Fruit fly (Drosophila melanogaster) whole organism, prepupa: ENCODE data around the gene CG43338.

Experiments
- CG10631 ChIP-seq: fragments of 200-800 bp; sonication (Bioruptor generic); optimal IDR thresholded peaks from 2 replicates; lab custom pipeline; 2016; ENCODE audit warnings: missing biosample characterization, missing genetic modification characterization
- CG11294 ChIP-seq: fragments of 200-800 bp; sonication (Bioruptor generic); IDR thresholded peaks from 2 replicates; pipeline ENCODE4 v1.3.6; 2022; ENCODE audit warnings: missing biosample characterization, missing genetic modification characterization
- CG1621 ChIP-seq: fragments of 200-800 bp; sonication (Bioruptor generic); optimal IDR thresholded peaks from 3 replicates; lab custom pipeline; 2018; ENCODE audit warnings: missing biosample characterization, mild to moderate bottlenecking, missing genetic modification characterization
- CG3032 ChIP-seq: fragments of 200-800 bp; optimal IDR thresholded peaks from 2 replicates; lab custom pipeline; 2019; ENCODE audit warnings: missing biosample characterization, mild to moderate bottlenecking, missing genetic modification characterization, moderate library complexity
- CG31627 ChIP-seq: fragments of 200-800 bp; sonication (Bioruptor generic); optimal IDR thresholded peaks from 3 replicates; lab custom pipeline; 2016; ENCODE audit warnings: missing biosample characterization, missing genetic modification characterization
- CG32006 ChIP-seq: fragments of 200-800 bp; sonication (Bioruptor generic); optimal IDR thresholded peaks from 3 replicates; lab custom pipeline; 2017; ENCODE audit warnings: missing biosample characterization, mild to moderate bottlenecking, missing genetic modification characterization
- CG34406 ChIP-seq: fragments of 200-800 bp; sonication (Bioruptor generic); optimal IDR thresholded peaks from 3 replicates; lab custom pipeline; 2016; ENCODE audit warnings: missing biosample characterization, missing genetic modification characterization
- CG3919 ChIP-seq: fragments of 200-800 bp; sonication (Bioruptor generic); optimal IDR thresholded peaks from 3 replicates; lab custom pipeline; 2016; ENCODE audit warnings: missing biosample characterization, missing genetic modification characterization
- CG6163 ChIP-seq: fragments of 200-800 bp; sonication (Bioruptor generic); IDR thresholded peaks from 3 replicates; pipeline ENCODE4 v1.3.6; 2022; ENCODE audit warnings: missing biosample characterization, missing genetic modification characterization
- CG6276 ChIP-seq: fragments of 200-800 bp; sonication (Bioruptor generic); optimal IDR thresholded peaks from 2 replicates; lab custom pipeline; 2017; ENCODE audit warnings: missing biosample characterization, mild to moderate bottlenecking, missing genetic modification characterization
- CG6792 ChIP-seq: fragments of 200-800 bp; sonication (Bioruptor generic); optimal IDR thresholded peaks from 3 replicates; lab custom pipeline; 2016; ENCODE audit warnings: missing biosample characterization, missing genetic modification characterization
- CG6808 ChIP-seq: fragments of 200-800 bp; sonication (Bioruptor generic); optimal IDR thresholded peaks from 3 replicates; lab custom pipeline; 2017; ENCODE audit warnings: missing biosample characterization, missing genetic modification characterization, mild to moderate bottlenecking, moderate library complexity, missing genetic modification reagents
- CG6854 ChIP-seq: fragments of 200-800 bp; sonication (Bioruptor generic); optimal IDR thresholded peaks from 2 replicates; lab custom pipeline; 2017; ENCODE audit warnings: missing biosample characterization, mild to moderate bottlenecking, missing genetic modification characterization
- CG7368 ChIP-seq: fragments of 200-800 bp; sonication (Bioruptor generic); optimal IDR thresholded peaks from 3 replicates; lab custom pipeline; 2016; ENCODE audit warnings: missing biosample characterization, missing genetic modification characterization
- CG8319 ChIP-seq: fragments of 200-800 bp; sonication (Bioruptor generic); optimal IDR thresholded peaks from 3 replicates; lab custom pipeline; 2016; ENCODE audit warnings: missing biosample characterization, missing genetic modification characterization
- CG8632 ChIP-seq: fragments of 200-800 bp; sonication (Bioruptor generic); optimal IDR thresholded peaks from 3 replicates; lab custom pipeline; 2016; ENCODE audit warnings: missing biosample characterization, missing genetic modification characterization
- CG9139 ChIP-seq: fragments of 200-800 bp; sonication (Bioruptor generic); optimal IDR thresholded peaks from 3 replicates; lab custom pipeline; 2017; ENCODE audit warnings: missing biosample characterization, mild to moderate bottlenecking, missing genetic modification characterization
- Eip75B ChIP-seq: fragments of 200-800 bp; sonication (Bioruptor generic); optimal IDR thresholded peaks from 3 replicates; lab custom pipeline; 2016; ENCODE audit warnings: missing biosample characterization, missing genetic modification characterization
- Eip78C ChIP-seq: fragments of 200-800 bp; sonication (Bioruptor generic); peaks from one replicate; lab custom pipeline; 2016; ENCODE audit warnings: missing biosample characterization, missing genetic modification characterization
- Eip93F ChIP-seq: fragments of 200-800 bp; sonication (Bioruptor generic); optimal IDR thresholded peaks from 2 replicates; lab custom pipeline; 2016; ENCODE audit warnings: missing biosample characterization, mild to moderate bottlenecking, missing genetic modification characterization
- Ets21C ChIP-seq: fragments of 200-800 bp; sonication (Bioruptor generic); optimal IDR thresholded peaks from 3 replicates; lab custom pipeline; 2016; ENCODE audit warnings: missing biosample characterization, missing genetic modification characterization
- Ets96B ChIP-seq: fragments of 200-800 bp; optimal IDR thresholded peaks from 2 replicates; lab custom pipeline; 2019; ENCODE audit warnings: missing biosample characterization, mild to moderate bottlenecking, missing genetic modification characterization, moderate library complexity
- Hr38 ChIP-seq: sonication (Bioruptor generic); optimal IDR thresholded peaks from 2 replicates; lab custom pipeline; 2016; ENCODE audit warnings: missing biosample characterization, missing genetic modification characterization
- Hr4 ChIP-seq: fragments of 200-800 bp; sonication (Bioruptor generic); optimal IDR thresholded peaks from 3 replicates; lab custom pipeline; 2016; ENCODE audit warnings: missing biosample characterization, missing genetic modification characterization
- Lpt ChIP-seq: fragments of 200-800 bp; sonication (Bioruptor generic); optimal IDR thresholded peaks from 3 replicates; lab custom pipeline; 2016; ENCODE audit warnings: missing biosample characterization, missing genetic modification characterization
- Met ChIP-seq: fragments of 200-800 bp; sonication (Bioruptor generic); optimal IDR thresholded peaks from 3 replicates; lab custom pipeline; 2016; ENCODE audit warnings: missing biosample characterization, missing genetic modification characterization
- OdsH ChIP-seq: fragments of 200-800 bp; sonication (Bioruptor generic); optimal IDR thresholded peaks from 3 replicates; lab custom pipeline; 2016; ENCODE audit warnings: missing biosample characterization, missing genetic modification characterization
- Smox ChIP-seq: fragments of 200-800 bp; sonication (Bioruptor generic); optimal IDR thresholded peaks from 3 replicates; lab custom pipeline; 2016; ENCODE audit warnings: missing biosample characterization, missing genetic modification characterization
- Sox102F ChIP-seq: fragments of 200-800 bp; sonication (Bioruptor generic); optimal IDR thresholded peaks from 2 replicates; lab custom pipeline; 2016; ENCODE audit warnings: missing biosample characterization, mild to moderate bottlenecking, missing genetic modification characterization
- Sox14 ChIP-seq: fragments of 200-800 bp; sonication (Bioruptor generic); optimal IDR thresholded peaks from 3 replicates; lab custom pipeline; 2016; ENCODE audit warnings: missing biosample characterization, missing genetic modification characterization
- achi ChIP-seq: fragments of 200-800 bp; sonication (Bioruptor generic); optimal IDR thresholded peaks from 3 replicates; lab custom pipeline; 2016; ENCODE audit warnings: missing biosample characterization, missing genetic modification characterization
- dac ChIP-seq: fragments of 200-800 bp; sonication (Bioruptor generic); optimal IDR thresholded peaks from 2 replicates; lab custom pipeline; 2017; ENCODE audit warnings: missing biosample characterization, mild to moderate bottlenecking, missing genetic modification characterization
- dsx ChIP-seq: fragments of 200-800 bp; optimal IDR thresholded peaks from 3 replicates; lab custom pipeline; 2019; ENCODE audit warnings: missing biosample characterization, mild to moderate bottlenecking, missing genetic modification characterization, moderate library complexity; ENCODE audit not compliant: poor library complexity, severe bottlenecking
- eg ChIP-seq: fragments of 200-800 bp; sonication (Bioruptor generic); IDR thresholded peaks from 3 replicates; pipeline ENCODE4 v1.3.6; 2022; ENCODE audit warnings: missing biosample characterization, missing genetic modification characterization
- fd59A ChIP-seq: fragments of 200-800 bp; sonication (Bioruptor generic); optimal IDR thresholded peaks from 2 replicates; lab custom pipeline; 2017; ENCODE audit warnings: missing biosample characterization, mild to moderate bottlenecking, missing genetic modification characterization, missing genetic modification reagents
- lz ChIP-seq: fragments of 200-800 bp; sonication (Bioruptor generic); optimal IDR thresholded peaks from 3 replicates; lab custom pipeline; 2016; ENCODE audit warnings: missing biosample characterization, missing genetic modification characterization
- net ChIP-seq: fragments of 200-800 bp; sonication (Bioruptor generic); optimal IDR thresholded peaks from 3 replicates; lab custom pipeline; 2016; ENCODE audit warnings: missing biosample characterization, missing genetic modification characterization
- pdm3 ChIP-seq: fragments of 200-800 bp; sonication (Bioruptor generic); optimal IDR thresholded peaks from 3 replicates; lab custom pipeline; 2016; ENCODE audit warnings: missing biosample characterization, missing genetic modification characterization
- salr ChIP-seq, 2 experiments: fragments of 200-800 bp; sonication (Bioruptor generic); optimal IDR thresholded peaks; 3 replicates each; lab custom pipeline; 2016 to 2018; ENCODE audit warnings: missing biosample characterization in 2 of 2, missing genetic modification characterization in 2 of 2, mild to moderate bottlenecking in 1 of 2
- spab ChIP-seq: fragments of 200-800 bp; sonication (Bioruptor generic); optimal IDR thresholded peaks from 2 replicates; lab custom pipeline; 2017; ENCODE audit warnings: missing biosample characterization, mild to moderate bottlenecking, missing genetic modification characterization, missing genetic modification reagents
- ss ChIP-seq, 2 experiments: fragments of 200-800 bp; sonication (Bioruptor generic); optimal IDR thresholded peaks; 2 replicates in 1 of 2; 3 replicates in 1 of 2; lab custom pipeline; 2017 to 2018; ENCODE audit warnings: mild to moderate bottlenecking in 2 of 2, missing biosample characterization in 2 of 2, missing genetic modification characterization in 2 of 2, moderate library complexity in 1 of 2
- svp ChIP-seq: fragments of 200-800 bp; sonication (Bioruptor generic); peaks from one replicate; lab custom pipeline; 2016; ENCODE audit warnings: missing biosample characterization, missing genetic modification characterization
- topi ChIP-seq: fragments of 200-800 bp; sonication (Bioruptor generic); optimal IDR thresholded peaks from 3 replicates; lab custom pipeline; 2016; ENCODE audit warnings: missing biosample characterization, missing genetic modification characterization
- vri ChIP-seq: fragments of 200-800 bp; sonication (Bioruptor generic); optimal IDR thresholded peaks from 3 replicates; lab custom pipeline; 2016; ENCODE audit warnings: missing biosample characterization, mild to moderate bottlenecking, missing genetic modification characterization

The CG43338 gene

dm6 chr2L:18717365-18718011 is 46.4 kb upstream of the CG43338 start (continued):
- TF ChIP-seq CG6854 (GFP tag; lab: Kevin White, UChicago) (no peak), Hr4 (GFP tag; lab: Kevin White, UChicago) (no peak), Ets21C (GFP tag; lab: Kevin White, UChicago) (no peak), CG1621 (peak; percentile 8), Sox14 (peak; percentile 1), Eip78C (GFP tag; lab: Kevin White, UChicago) (peak; percentile 61), eg (GFP tag; lab: Robert Waterston, UW) (no peak), lz (GFP tag; lab: Kevin White, UChicago) (no peak), CG31627 (no peak), Ets96B (peak; percentile 50), dsx (GFP tag; lab: Kevin White, UChicago) (no peak), pdm3 (GFP tag; lab: Kevin White, UChicago) (peak; percentile 1)

- TF ChIP-seq Eip93F (GFP tag; lab: Kevin White, UChicago) (no peak), CG7368 (GFP tag; lab: Kevin White, UChicago) (no peak), Eip75B (no peak), CG3919 (GFP tag; lab: Kevin White, UChicago) (no peak), spab (GFP tag; lab: Kevin White, UChicago) (no peak), pdm3 (GFP tag; lab: Kevin White, UChicago) (no peak), CG6163 (GFP tag; lab: Robert Waterston, UW) (no peak), ss (GFP tag; optimal IDR thresholded peaks at IDR 0.05; lab: Kevin White, UChicago) (no peak), CG10631 (no peak), CG32006 (no peak), Sox14 (no peak), OdsH (GFP tag; lab: Kevin White, UChicago) (no peak), Lpt (GFP tag; lab: Kevin White, UChicago) (no peak), salr (GFP tag; optimal IDR thresholded peaks at IDR 0.05; lab: Kevin White, UChicago) (no peak)
These were observed 43.0 kb upstream of the CG43338 start for dm6 chr2L:18714086-18714485.

dm6 chr2L:18713686-18714085 is 42.6 kb upstream of the CG43338 start, which contains the start of gene Irk3:
Gene Irk3, minus strand, starts transcription at chr2L:18713748.
- no peak for TF ChIP-seq CG10631
- no peak for TF ChIP-seq CG11294 (GFP tag; lab: Robert Waterston, UW)
- TF ChIP-seq fd59A (GFP tag; lab: Kevin White, UChicago) = no peak

- TF ChIP-seq CG6792 (GFP tag; lab: Kevin White, UChicago) (peak; percentile 62), Ets96B (peak; percentile 77), CG10631 (peak; percentile 89), CG6276 (no peak), svp (GFP tag; lab: Kevin White, UChicago) (peak; percentile 96), Smox (GFP tag; lab: Kevin White, UChicago) (peak; percentile 81), CG3032 (tag; lab: Kevin White, UChicago) (peak; percentile 90), dsx (GFP tag; lab: Kevin White, UChicago) (peak; percentile 71), CG9139 (peak; percentile 49), CG6854 (GFP tag; lab: Kevin White, UChicago) (peak; percentile 24), CG8632 (GFP tag; lab: Kevin White, UChicago) (peak; percentile 69), lz (GFP tag; lab: Kevin White, UChicago) (peak; percentile 85), fd59A (GFP tag; lab: Kevin White, UChicago) (peak; percentile 53), Hr38 (GFP tag; lab: Kevin White, UChicago) (peak; percentile 37), topi (GFP tag; lab: Kevin White, UChicago) (peak; percentile 79), dac (GFP tag; lab: Kevin White, UChicago) (peak; percentile 85), CG8319 (GFP tag; lab: Kevin White, UChicago) (peak; percentile 68), net (peak; percentile 71), CG34406 (GFP tag; lab: Kevin White, UChicago) (peak; percentile 70), Hr4 (GFP tag; lab: Kevin White, UChicago) (peak; percentile 91), Met (GFP tag; lab: Kevin White, UChicago) (peak; percentile 83), CG6808 (GFP tag; lab: Kevin White, UChicago) (peak; percentile 46), vri (no peak), OdsH (GFP tag; lab: Kevin White, UChicago) (peak; percentile 90), achi (GFP tag; lab: Kevin White, UChicago) (peak; percentile 80), CG1621 (peak; percentile 68), Sox102F (GFP tag; lab: Kevin White, UChicago) (peak; percentile 63)
These were observed 37.3 kb upstream of the CG43338 start, which contains the start of the genes Faf2 and Grip71 for dm6 chr2L:18708239-18708891. Gene Faf2, minus strand, starts transcription at chr2L:18708688. Gene Grip71, plus strand, starts transcription at chr2L:18708846.
